Fruit fly (Drosophila melanogaster) whole organism, pupa: Measurements from ENCODE around the gene Trpml.

Source experiments
- CG10348 ChIP-seq: fragments of 200-800 bp; sonication (Bioruptor generic); IDR thresholded peaks from 2 replicates; pipeline ENCODE4 v1.3.6; 2022; ENCODE audit warnings: missing biosample characterization, missing genetic modification characterization
- CG12605 ChIP-seq: fragments of 200-800 bp; sonication (Bioruptor generic); IDR thresholded peaks from 2 replicates; pipeline ENCODE4 v1.3.6; 2022; ENCODE audit warnings: missing biosample characterization, missing genetic modification characterization
- CG13204 ChIP-seq: fragments of 200-800 bp; sonication (Bioruptor generic); optimal IDR thresholded peaks from 2 replicates; lab custom pipeline; 2018; ENCODE audit warnings: missing biosample characterization, mild to moderate bottlenecking, missing genetic modification characterization, moderate library complexity
- CG14655 ChIP-seq: fragments of 200-800 bp; sonication (Bioruptor generic); optimal IDR thresholded peaks from 3 replicates; lab custom pipeline; 2017; ENCODE audit warnings: mild to moderate bottlenecking, missing biosample characterization, missing genetic modification reagents, missing genetic modification characterization
- CG15710 ChIP-seq: fragments of 200-800 bp; sonication (Bioruptor generic); optimal IDR thresholded peaks from 2 replicates; lab custom pipeline; 2018; ENCODE audit warnings: missing biosample characterization, mild to moderate bottlenecking, missing genetic modification characterization, moderate library complexity
- CG17806 ChIP-seq: fragments of 200-800 bp; sonication (Bioruptor generic); optimal IDR thresholded peaks from 2 replicates; lab custom pipeline; 2018; ENCODE audit warnings: missing biosample characterization, mild to moderate bottlenecking, missing genetic modification characterization, moderate library complexity
- CG32121 ChIP-seq: fragments of 200-800 bp; sonication (Bioruptor generic); IDR thresholded peaks from 2 replicates; pipeline ENCODE4 v1.3.6; 2022; ENCODE audit warnings: missing biosample characterization, missing genetic modification characterization
- CG34367 ChIP-seq: fragments of 200-800 bp; sonication (Bioruptor generic); optimal IDR thresholded peaks from 2 replicates; lab custom pipeline; 2018; ENCODE audit warnings: missing biosample characterization, mild to moderate bottlenecking, missing genetic modification characterization
- CG4496 ChIP-seq: fragments of 200-800 bp; sonication (Bioruptor generic); IDR thresholded peaks from 3 replicates; pipeline ENCODE4 v1.3.6; 2022; ENCODE audit warnings: missing biosample characterization, missing genetic modification characterization
- CG8159 ChIP-seq: fragments of 200-800 bp; sonication (Bioruptor generic); optimal IDR thresholded peaks from 3 replicates; lab custom pipeline; 2018; ENCODE audit warnings: missing biosample characterization, mild to moderate bottlenecking, missing genetic modification characterization, moderate library complexity
- CG8301 ChIP-seq: fragments of 200-800 bp; sonication (Bioruptor generic); optimal IDR thresholded peaks from 2 replicates; lab custom pipeline; 2018; ENCODE audit warnings: missing biosample characterization, mild to moderate bottlenecking, missing genetic modification characterization
- CG9948 ChIP-seq: fragments of 200-800 bp; sonication (Bioruptor generic); optimal IDR thresholded peaks from 2 replicates; lab custom pipeline; 2018; ENCODE audit warnings: missing biosample characterization, mild to moderate bottlenecking, missing genetic modification characterization, moderate library complexity
- D1 ChIP-seq: fragments of 200-800 bp; sonication (Bioruptor generic); optimal IDR thresholded peaks from 2 replicates; lab custom pipeline; 2018; ENCODE audit warnings: missing biosample characterization, mild to moderate bottlenecking, missing genetic modification characterization, moderate library complexity
- EcR ChIP-seq: fragments of 200-800 bp; sonication (Bioruptor generic); optimal IDR thresholded peaks from 3 replicates; lab custom pipeline; 2019; ENCODE audit warnings: missing biosample characterization, missing genetic modification characterization, mild to moderate bottlenecking, moderate library complexity, missing genetic modification reagents
- Ets98B ChIP-seq: fragments of 200-800 bp; sonication (Bioruptor generic); IDR thresholded peaks from 2 replicates; pipeline ENCODE4 v1.3.6; 2022; ENCODE audit warnings: missing biosample characterization, missing genetic modification characterization
- Pif1A ChIP-seq: fragments of 200-800 bp; sonication (Bioruptor generic); optimal IDR thresholded peaks from 3 replicates; lab custom pipeline; 2016; ENCODE audit warnings: missing biosample characterization, missing genetic modification characterization
- Pif1B ChIP-seq: fragments of 200-800 bp; sonication (Bioruptor generic); optimal IDR thresholded peaks from 3 replicates; lab custom pipeline; 2016; ENCODE audit warnings: missing biosample characterization, missing genetic modification characterization
- Snoo ChIP-seq: fragments of 200-800 bp; sonication (Bioruptor generic); optimal IDR thresholded peaks from 3 replicates; lab custom pipeline; 2017; ENCODE audit warnings: missing biosample characterization, mild to moderate bottlenecking, missing genetic modification characterization, inconsistent platforms
- fd96Ca ChIP-seq: fragments of 200-800 bp; sonication (Bioruptor generic); IDR thresholded peaks from 3 replicates; pipeline ENCODE4 v1.3.6; 2022; ENCODE audit warnings: missing biosample characterization, missing genetic modification characterization
- gl ChIP-seq: fragments of 200-800 bp; sonication (Bioruptor generic); optimal IDR thresholded peaks from 2 replicates; lab custom pipeline; 2018; ENCODE audit warnings: missing biosample characterization, mild to moderate bottlenecking, missing genetic modification characterization
- rn ChIP-seq: fragments of 200-800 bp; sonication (Bioruptor generic); IDR thresholded peaks from 2 replicates; pipeline ENCODE4 v1.3.6; 2022; ENCODE audit warnings: missing biosample characterization, missing genetic modification characterization

Trpml gene

dm6 chr3L:19674317-19674716 is 43.8 kb downstream of the Trpml start:
- TF ChIP-seq CG9948 = peak; percentile 42
- peak; percentile 23 for TF ChIP-seq Pif1B
- TF ChIP-seq D1 (tag; lab: Kevin White, UChicago) = no peak
- no peak for TF ChIP-seq Ets98B
- TF ChIP-seq Pif1A (GFP tag; lab: Kevin White, UChicago) = peak; percentile 40
- TF ChIP-seq CG14655 = peak; percentile 46
- peak; percentile 55; the same call in 2 of the 3 replicates for TF ChIP-seq CG4496 (GFP tag; lab: Robert Waterston, UW)
- peak; percentile 53 for TF ChIP-seq CG15710 (tag; lab: Kevin White, UChicago)
- peak; percentile 30 for TF ChIP-seq CG34367
- TF ChIP-seq CG10348 (GFP tag; lab: Robert Waterston, UW) = no peak
- no peak for TF ChIP-seq CG13204 (GFP tag; lab: Kevin White, UChicago)
- TF ChIP-seq Snoo (tag; lab: Kevin White, UChicago) = peak; percentile 18
- no peak for TF ChIP-seq fd96Ca
- TF ChIP-seq CG17806 (tag; lab: Kevin White, UChicago) = peak; percentile 51
- peak; percentile 1 for TF ChIP-seq gl (tag; lab: Kevin White, UChicago)
- no peak for TF ChIP-seq EcR (GFP tag; lab: Kevin White, UChicago)
- TF ChIP-seq CG8301 = peak; percentile 22
- TF ChIP-seq CG12605 (GFP tag; lab: Robert Waterston, UW) = no peak
- TF ChIP-seq CG8159 (tag; lab: Kevin White, UChicago) = peak; percentile 57
- no peak for TF ChIP-seq CG32121
- TF ChIP-seq rn (GFP tag; lab: Robert Waterston, UW) = no peak

DNA sequence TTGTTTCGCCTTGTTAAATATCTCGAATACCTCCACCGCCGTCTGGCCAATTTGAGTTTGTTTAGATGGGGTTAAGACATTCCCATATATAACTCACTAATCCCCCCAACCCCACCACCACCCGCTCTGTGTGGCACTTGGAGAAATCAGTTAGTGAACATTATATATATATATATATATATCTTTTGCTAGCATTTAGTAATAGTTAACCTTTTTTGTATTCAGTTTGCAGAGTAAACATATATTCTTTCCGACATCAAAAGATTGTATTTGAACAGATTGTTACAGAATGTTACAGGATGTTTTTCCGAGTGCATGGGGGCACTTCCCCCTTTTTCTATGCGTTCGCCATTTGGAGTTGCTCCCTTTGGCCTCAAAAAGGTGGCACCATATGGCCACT is 47.6 kb downstream of the Trpml start:
- no peak for TF ChIP-seq CG9948
- no peak for TF ChIP-seq Snoo (tag; lab: Kevin White, UChicago)
- TF ChIP-seq CG8159 (tag; lab: Kevin White, UChicago) = peak; percentile 9
- peak; percentile 3 for TF ChIP-seq CG17806 (tag; lab: Kevin White, UChicago)
- TF ChIP-seq fd96Ca = no peak
- peak; percentile 9 for TF ChIP-seq CG14655
- no peak for TF ChIP-seq CG34367
- no peak for TF ChIP-seq Pif1A (GFP tag; lab: Kevin White, UChicago)
- no peak for TF ChIP-seq Ets98B

dm6 chr3L:19665059-19665626 is 53.0 kb downstream of the Trpml start:
- peak; percentile 1 for TF ChIP-seq CG14655
- TF ChIP-seq Snoo (tag; lab: Kevin White, UChicago) = no peak
